Worm (Caenorhabditis elegans) whole organism, L3 larva: ENCODE data around the gene ostf-4.

Experiments
- aly-2 ChIP-seq: fragments of 150-350 bp; optimal IDR thresholded peaks from 2 replicates; lab custom pipeline; 2014; ENCODE audit warnings: missing biosample characterization, missing genetic modification characterization
- egl-5 ChIP-seq: fragments of 150-350 bp; optimal IDR thresholded peaks from 2 replicates; lab custom pipeline; 2017; ENCODE audit warnings: missing biosample characterization, missing genetic modification reagents, missing genetic modification characterization, inconsistent platforms
- nhr-11 ChIP-seq: fragments of 150-350 bp; optimal IDR thresholded peaks from 2 replicates; lab custom pipeline; 2014; ENCODE audit warnings: missing biosample characterization, missing genetic modification characterization
- nhr-12 ChIP-seq: fragments of 150-350 bp; optimal IDR thresholded peaks from 2 replicates; lab custom pipeline; 2014; ENCODE audit warnings: missing biosample characterization, missing genetic modification characterization
- nhr-28 ChIP-seq: fragments of 150-350 bp; optimal IDR thresholded peaks from 2 replicates; lab custom pipeline; 2014; ENCODE audit warnings: missing biosample characterization, missing genetic modification characterization
- nhr-67 ChIP-seq: fragments of 150-350 bp; optimal IDR thresholded peaks from 2 replicates; lab custom pipeline; 2014; ENCODE audit warnings: missing biosample characterization, missing genetic modification characterization
- nhr-76 ChIP-seq: fragments of 150-350 bp; sonication (generic microtip); optimal IDR thresholded peaks from 5 replicates; lab custom pipeline; 2014; ENCODE audit warnings: missing biosample characterization, missing genetic modification characterization
- tbx-2 ChIP-seq: sonication (generic microtip); optimal IDR thresholded peaks from 2 replicates; lab custom pipeline; 2016; ENCODE audit warnings: mild to moderate bottlenecking, missing genetic modification characterization, missing compliant biosample characterization
- zag-1 ChIP-seq: fragments of 150-350 bp; optimal IDR thresholded peaks from 2 replicates; lab custom pipeline; 2014; ENCODE audit warnings: missing biosample characterization, missing genetic modification characterization

ce11 chrIII:10355382-10355781 lies 37.0 kb upstream of the ostf-4 start, which contains the start of gene spp-1:
- no peak for TF ChIP-seq nhr-76 (tag; lab: Kevin White, UChicago)
- TF ChIP-seq tbx-2, result no peak
- TF ChIP-seq zag-1 (tag; lab: Kevin White, UChicago), result no peak
- TF ChIP-seq nhr-12 (tag; lab: Kevin White, UChicago), result no peak
- no peak for TF ChIP-seq nhr-11
- TF ChIP-seq nhr-28 (tag; lab: Kevin White, UChicago), result no peak
- no peak for TF ChIP-seq nhr-67 (tag; lab: Kevin White, UChicago)
- no peak for TF ChIP-seq aly-2
- no peak for TF ChIP-seq egl-5
